Worm (Caenorhabditis elegans) whole organism, young adult: Measurements from ENCODE around the gene B0524.5.

ENCODE experiments used
- B0019.2 ChIP-seq: fragments of 200-800 bp; sonication (Bioruptor generic); conservative IDR thresholded peaks from 2 replicates; pipeline ENCODE4 v1.3.6; 2022; ENCODE audit warnings: missing genetic modification reagents, missing genetic modification characterization, missing compliant biosample characterization
- F39B2.1 ChIP-seq: fragments of 200-800 bp; sonication (Bioruptor generic); IDR thresholded peaks from 2 replicates; pipeline ENCODE4 v1.3.6; 2022; ENCODE audit warnings: missing genetic modification reagents, missing genetic modification characterization, missing compliant biosample characterization
- T07F8.4 ChIP-seq: sonication (generic microtip); optimal IDR thresholded peaks from 2 replicates; lab custom pipeline; 2016; ENCODE audit warnings: mild to moderate bottlenecking, missing genetic modification characterization, moderate library complexity, missing compliant biosample characterization
- ceh-27 ChIP-seq: fragments of 200-800 bp; sonication (Bioruptor generic); optimal IDR thresholded peaks from 2 replicates; lab custom pipeline; 2018; ENCODE audit warnings: mild to moderate bottlenecking, missing genetic modification characterization, moderate library complexity, missing compliant biosample characterization
- snpc-4 ChIP-seq, 5 experiments: fragments of 150-350 bp in 1 of 5; sonication (generic microtip) in 4 of 5; optimal IDR thresholded peaks; 2 replicates each; lab custom pipeline; 2014 to 2018; ENCODE audit warnings: missing genetic modification characterization in 5 of 5, missing biosample characterization in 3 of 5, antibody characterized with exemption in 2 of 5, mild to moderate bottlenecking in 2 of 5, missing compliant biosample characterization in 2 of 5, missing genotype in 2 of 5, moderate library complexity in 2 of 5, missing genetic modification reagents in 1 of 5
- tbp1 ChIP-seq: fragments of 200-800 bp; sonication (Bioruptor generic); optimal IDR thresholded peaks from 2 replicates; lab custom pipeline; 2018; ENCODE audit warnings: mild to moderate bottlenecking, missing genetic modification characterization, missing compliant biosample characterization
- ztf-22 ChIP-seq: fragments of 200-800 bp; sonication (Bioruptor generic); optimal IDR thresholded peaks from 2 replicates; lab custom pipeline; 2018; ENCODE audit warnings: mild to moderate bottlenecking, missing genetic modification characterization, moderate library complexity, missing compliant biosample characterization

DNA sequence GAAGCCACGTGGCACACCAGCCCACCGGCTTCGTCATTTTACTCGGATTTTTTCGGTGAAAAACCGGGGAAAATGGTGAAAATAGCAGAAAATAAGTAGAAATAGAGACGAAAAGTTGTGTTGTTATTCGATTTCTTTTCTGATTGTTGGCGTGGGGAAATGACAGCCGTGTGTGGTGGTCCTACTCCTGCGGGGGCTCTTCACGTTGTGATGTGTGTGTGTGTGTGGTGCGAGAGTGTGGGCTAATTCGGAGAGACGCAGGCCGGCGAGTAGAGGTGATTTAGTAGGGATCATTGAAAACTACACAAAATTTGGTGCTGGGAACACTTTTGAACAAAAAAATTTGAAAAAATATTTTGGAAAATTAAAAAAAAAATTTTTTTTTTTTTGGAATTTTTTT is 49.8 kb upstream of the B0524.5 start, which contains the start of gene F53A3.1:
- TF ChIP-seq tbp1 (GFP tag; lab: Kevin White, UChicago), result no peak
- no peak for TF ChIP-seq B0019.2 (GFP tag; lab: Robert Waterston, UW)
- no peak for TF ChIP-seq ceh-27 (GFP tag; lab: Kevin White, UChicago)
- no peak for TF ChIP-seq ztf-22 (GFP tag; lab: Kevin White, UChicago)
- TF ChIP-seq F39B2.1 (GFP tag; lab: Robert Waterston, UW), result no peak
- TF ChIP-seq snpc-4 (GFP tag; optimal IDR thresholded peaks at IDR 0.05; lab: Kevin White, UChicago), result no peak
- TF ChIP-seq snpc-4 (tag; optimal IDR thresholded peaks at IDR 0.05; lab: Kevin White, UChicago), result no peak
- TF ChIP-seq T07F8.4 (tag; lab: Kevin White, UChicago), result no peak
